Worm (Caenorhabditis elegans) whole organism, L2 larva: Measurements from ENCODE around the gene F15H10.5.

Experiments
- F13H6.1 ChIP-seq: sonication (generic microtip); optimal IDR thresholded peaks from 2 replicates; lab custom pipeline; 2016; ENCODE audit warnings: missing genetic modification characterization, missing compliant biosample characterization
- R02D3.7 ChIP-seq: fragments of 150-350 bp; optimal IDR thresholded peaks from 2 replicates; lab custom pipeline; 2014; ENCODE audit warnings: missing biosample characterization, missing genetic modification characterization
- ZK546.5 ChIP-seq: sonication (generic microtip); optimal IDR thresholded peaks from 2 replicates; lab custom pipeline; 2017; ENCODE audit warnings: missing biosample characterization, missing genetic modification characterization
- alr-1 ChIP-seq: fragments of 150-350 bp; optimal IDR thresholded peaks from 2 replicates; lab custom pipeline; 2014; ENCODE audit warnings: missing biosample characterization, missing genetic modification characterization
- aly-2 ChIP-seq: fragments of 150-350 bp; optimal IDR thresholded peaks from 2 replicates; lab custom pipeline; 2014; ENCODE audit warnings: missing biosample characterization, missing genetic modification characterization
- ama-1 ChIP-seq: fragments of 150-350 bp; optimal IDR thresholded peaks from 2 replicates; lab custom pipeline; 2018; ENCODE audit warnings: inconsistent platforms
- blmp-1 ChIP-seq: sonication (generic microtip); optimal IDR thresholded peaks from 2 replicates; lab custom pipeline; 2017; ENCODE audit warnings: missing genetic modification characterization, mild to moderate bottlenecking, missing compliant biosample characterization, antibody characterized with exemption, moderate library complexity; ENCODE audit not compliant: insufficient read depth
- ceh-16 ChIP-seq: fragments of 150-350 bp; optimal IDR thresholded peaks from 2 replicates; lab custom pipeline; 2014; ENCODE audit warnings: missing biosample characterization, missing genetic modification characterization
- ceh-82 ChIP-seq: fragments of 150-350 bp; optimal IDR thresholded peaks from 2 replicates; lab custom pipeline; 2014; ENCODE audit warnings: missing biosample characterization, missing genetic modification characterization
- crh-2 ChIP-seq: sonication (generic microtip); optimal IDR thresholded peaks from 2 replicates; lab custom pipeline; 2017; ENCODE audit warnings: missing biosample characterization, missing genetic modification characterization
- dmd-4 ChIP-seq: sonication (generic microtip); optimal IDR thresholded peaks from 2 replicates; lab custom pipeline; 2017; ENCODE audit warnings: missing biosample characterization, missing genetic modification characterization
- egl-27 ChIP-seq: sonication (generic microtip); optimal IDR thresholded peaks from 3 replicates; lab custom pipeline; 2017; ENCODE audit warnings: missing biosample characterization, missing genetic modification reagents, missing genetic modification characterization
- elt-1 ChIP-seq: fragments of 150-350 bp; optimal IDR thresholded peaks from 2 replicates; lab custom pipeline; 2014; ENCODE audit warnings: missing biosample characterization, missing genetic modification characterization
- elt-3 ChIP-seq: sonication (generic microtip); optimal IDR thresholded peaks from 2 replicates; lab custom pipeline; 2017; ENCODE audit warnings: missing biosample characterization, missing genetic modification characterization
- gmeb-1 ChIP-seq: fragments of 150-350 bp; optimal IDR thresholded peaks from 2 replicates; lab custom pipeline; 2014; ENCODE audit warnings: missing biosample characterization, missing genetic modification characterization
- lin-11 ChIP-seq: fragments of 150-350 bp; sonication (generic microtip); optimal IDR thresholded peaks from 2 replicates; lab custom pipeline; 2014; ENCODE audit warnings: missing biosample characterization, missing genetic modification characterization, inconsistent platforms, mixed read lengths
- lin-13 ChIP-seq: fragments of 150-350 bp; optimal IDR thresholded peaks from 2 replicates; lab custom pipeline; 2014; ENCODE audit warnings: missing biosample characterization, missing genetic modification reagents, missing genetic modification characterization
- lin-39 ChIP-seq: fragments of 150-350 bp; optimal IDR thresholded peaks from 2 replicates; lab custom pipeline; 2014; ENCODE audit warnings: missing biosample characterization, missing genetic modification reagents, missing genetic modification characterization
- lsy-2 ChIP-seq, 2 experiments: fragments of 150-350 bp in 1 of 2; sonication (generic microtip) in 1 of 2; optimal IDR thresholded peaks; 2 replicates each; lab custom pipeline; 2014 to 2017; ENCODE audit warnings: missing biosample characterization in 2 of 2, missing genetic modification characterization in 2 of 2
- mab-5 ChIP-seq: fragments of 150-350 bp; optimal IDR thresholded peaks from 2 replicates; lab custom pipeline; 2014; ENCODE audit warnings: missing biosample characterization, missing genetic modification characterization
- mbf-1 ChIP-seq: sonication (generic microtip); optimal IDR thresholded peaks from 2 replicates; lab custom pipeline; 2017; ENCODE audit warnings: missing biosample characterization, missing genetic modification characterization
- mdl-1 ChIP-seq, 2 experiments: fragments of 150-350 bp in 1 of 2; sonication (generic microtip) in 1 of 2; optimal IDR thresholded peaks; 2 replicates each; lab custom pipeline; 2017; ENCODE audit warnings: missing biosample characterization in 2 of 2, missing genetic modification characterization in 2 of 2
- nhr-11 ChIP-seq: fragments of 150-350 bp; optimal IDR thresholded peaks from 2 replicates; lab custom pipeline; 2014; ENCODE audit warnings: missing biosample characterization, missing genetic modification characterization
- nhr-12 ChIP-seq: fragments of 150-350 bp; optimal IDR thresholded peaks from 2 replicates; lab custom pipeline; 2014; ENCODE audit warnings: missing biosample characterization, missing genetic modification characterization
- nhr-129 ChIP-seq: fragments of 150-350 bp; optimal IDR thresholded peaks from 2 replicates; lab custom pipeline; 2014; ENCODE audit warnings: missing biosample characterization, missing genetic modification characterization
- nhr-237 ChIP-seq: fragments of 150-350 bp; optimal IDR thresholded peaks from 2 replicates; lab custom pipeline; 2014; ENCODE audit warnings: missing biosample characterization, missing genetic modification characterization
- nhr-25 ChIP-seq: fragments of 150-350 bp; sonication (generic microtip); optimal IDR thresholded peaks from 3 replicates; lab custom pipeline; 2014; ENCODE audit warnings: missing biosample characterization, missing genetic modification characterization
- nhr-6 ChIP-seq: fragments of 150-350 bp; optimal IDR thresholded peaks from 2 replicates; lab custom pipeline; 2014; ENCODE audit warnings: missing biosample characterization, missing genetic modification characterization
- nhr-77 ChIP-seq: fragments of 150-350 bp; optimal IDR thresholded peaks from 2 replicates; lab custom pipeline; 2014; ENCODE audit warnings: missing biosample characterization, missing genetic modification characterization
- peb-1 ChIP-seq: fragments of 150-350 bp; optimal IDR thresholded peaks from 2 replicates; lab custom pipeline; 2014; ENCODE audit warnings: missing biosample characterization, missing genetic modification characterization
- sem-4 ChIP-seq: fragments of 150-350 bp; optimal IDR thresholded peaks from 2 replicates; lab custom pipeline; 2014; ENCODE audit warnings: missing biosample characterization, missing genetic modification reagents, missing genetic modification characterization
- skn-1 ChIP-seq: sonication (generic microtip); optimal IDR thresholded peaks from 2 replicates; lab custom pipeline; 2017; ENCODE audit warnings: missing biosample characterization, missing genetic modification characterization
- sma-3 ChIP-seq: sonication (generic microtip); optimal IDR thresholded peaks from 2 replicates; lab custom pipeline; 2016; ENCODE audit warnings: missing genetic modification reagents, missing genetic modification characterization, missing compliant biosample characterization
- sma-9 ChIP-seq, 2 experiments: fragments of 150-350 bp in 1 of 2; sonication (generic microtip) in 1 of 2; optimal IDR thresholded peaks; 2 replicates each; lab custom pipeline; 2014 to 2016; ENCODE audit warnings: missing genetic modification characterization in 2 of 2, mild to moderate bottlenecking in 1 of 2, missing biosample characterization in 1 of 2, missing compliant biosample characterization in 1 of 2, missing genetic modification reagents in 1 of 2, moderate library complexity in 1 of 2
- snpc-4 ChIP-seq: fragments of 150-350 bp; optimal IDR thresholded peaks from 2 replicates; lab custom pipeline; 2014; ENCODE audit warnings: missing biosample characterization, missing genetic modification characterization
- unc-39 ChIP-seq: fragments of 150-350 bp; optimal IDR thresholded peaks from 2 replicates; lab custom pipeline; 2014; ENCODE audit warnings: missing biosample characterization, missing genetic modification characterization
- unc-55 ChIP-seq: fragments of 150-350 bp; sonication (generic microtip); optimal IDR thresholded peaks from 3 replicates; lab custom pipeline; 2014; ENCODE audit warnings: missing biosample characterization, missing genetic modification reagents, missing genetic modification characterization
- unc-62 ChIP-seq: fragments of 150-350 bp; optimal IDR thresholded peaks from 2 replicates; lab custom pipeline; 2014; ENCODE audit warnings: missing biosample characterization, missing genetic modification reagents, missing genetic modification characterization
- ztf-1 ChIP-seq: fragments of 200-800 bp; sonication (Bioruptor generic); conservative IDR thresholded peaks from 2 replicates; pipeline ENCODE4 v1.3.6; 2022; ENCODE audit warnings: missing genetic modification characterization, missing compliant biosample characterization
- ztf-11 ChIP-seq: sonication (generic microtip); optimal IDR thresholded peaks from 2 replicates; lab custom pipeline; 2017; ENCODE audit warnings: missing biosample characterization, missing genetic modification characterization

The F15H10.5 gene

DNA sequence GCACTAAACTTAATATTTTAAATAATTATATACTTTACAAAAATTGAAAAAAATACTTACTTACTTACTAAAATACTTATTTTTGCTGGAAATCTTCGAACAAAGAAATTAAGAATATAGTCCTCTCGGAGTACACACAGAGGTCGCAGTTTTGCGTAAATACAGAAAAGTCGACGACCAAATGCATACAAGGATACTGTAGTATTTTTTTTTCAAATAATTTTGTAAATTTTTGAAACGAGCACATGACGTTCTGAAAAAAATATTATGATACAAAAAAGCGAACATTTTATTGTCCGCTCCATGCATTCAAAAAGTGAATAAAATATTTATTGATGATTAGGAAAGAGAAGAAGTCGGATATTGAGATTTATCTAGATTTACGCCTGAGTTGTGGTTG is 7.4 kb upstream of the F15H10.5 start, which contains the start of gene apc-10:
TSS of gene apc-10 (minus strand) at position 101 of the 400 bp plus-strand sequence.
- TF ChIP-seq unc-62 (GFP tag; lab: Kevin White, UChicago), result no peak
- TF ChIP-seq snpc-4 (tag; lab: Kevin White, UChicago), result no peak
- no peak for TF ChIP-seq dmd-4 (tag; lab: Kevin White, UChicago)
- TF ChIP-seq egl-27 (tag; lab: Kevin White, UChicago), result no peak
- no peak for TF ChIP-seq mab-5
- no peak for TF ChIP-seq nhr-77 (tag; lab: Kevin White, UChicago)
- no peak for TF ChIP-seq crh-2 (tag; lab: Kevin White, UChicago)
- no peak for TF ChIP-seq unc-55 (GFP tag; lab: Kevin White, UChicago)
- TF ChIP-seq lin-11 (tag; lab: Kevin White, UChicago), result no peak
- no peak for TF ChIP-seq ztf-1
- TF ChIP-seq lin-13, result no peak
- no peak for TF ChIP-seq nhr-25
- TF ChIP-seq nhr-129 (tag; lab: Kevin White, UChicago), result no peak
- no peak for TF ChIP-seq unc-39 (tag; lab: Kevin White, UChicago)
- TF ChIP-seq elt-1 (tag; lab: Kevin White, UChicago), result no peak
- TF ChIP-seq sma-9 (GFP tag; optimal IDR thresholded peaks at IDR 0.05; lab: Kevin White, UChicago), result no peak
- no peak for TF ChIP-seq sma-9 (tag; optimal IDR thresholded peaks at IDR 0.05; lab: Kevin White, UChicago)
- TF ChIP-seq ztf-11 (tag; lab: Kevin White, UChicago), result no peak
- TF ChIP-seq, all 48 proteins: peak for 0

DNA sequence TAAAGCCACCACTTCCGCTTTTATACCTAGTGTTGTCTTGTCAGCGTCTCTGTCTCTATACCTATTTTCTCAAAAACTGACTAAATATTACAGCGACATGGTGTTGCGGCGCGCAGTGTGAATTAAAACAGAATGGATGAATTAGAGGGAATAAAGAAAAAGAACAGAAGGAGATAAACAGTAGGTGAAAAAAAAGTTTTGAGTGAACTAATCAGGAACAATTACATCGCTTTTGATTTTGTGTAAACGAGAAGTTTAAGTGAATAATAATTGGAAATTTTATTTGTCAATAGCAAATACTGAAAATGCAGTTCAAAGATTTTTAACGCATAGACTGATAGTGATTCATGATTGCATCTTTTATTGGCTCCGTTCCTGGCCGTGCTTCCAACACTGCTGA is 6.2 kb upstream of the F15H10.5 start, which contains the start of gene col-12:
TSS of gene col-12 (minus strand) at position 101 of the 400 bp plus-strand sequence.
- TF ChIP-seq ztf-11 (tag; lab: Kevin White, UChicago) (no peak), peb-1 (tag; lab: Kevin White, UChicago) (no peak), nhr-129 (tag; lab: Kevin White, UChicago) (no peak), ama-1 (lab: Kevin White, UChicago) (no peak), snpc-4 (tag; lab: Kevin White, UChicago) (no peak), elt-1 (tag; lab: Kevin White, UChicago) (no peak), ceh-16 (tag; lab: Kevin White, UChicago) (no peak), ZK546.5 (tag; lab: Kevin White, UChicago) (no peak), lsy-2 (tag; optimal IDR thresholded peaks at IDR 0.05; lab: Kevin White, UChicago) (no peak), sem-4 (tag; lab: Kevin White, UChicago) (no peak), mdl-1 (tag; optimal IDR thresholded peaks at IDR 0.05; lab: Kevin White, UChicago) (no peak), elt-3 (tag; lab: Kevin White, UChicago) (no peak), unc-39 (tag; lab: Kevin White, UChicago) (no peak), skn-1 (tag; lab: Kevin White, UChicago) (no peak), alr-1 (tag; lab: Kevin White, UChicago) (no peak)

DNA sequence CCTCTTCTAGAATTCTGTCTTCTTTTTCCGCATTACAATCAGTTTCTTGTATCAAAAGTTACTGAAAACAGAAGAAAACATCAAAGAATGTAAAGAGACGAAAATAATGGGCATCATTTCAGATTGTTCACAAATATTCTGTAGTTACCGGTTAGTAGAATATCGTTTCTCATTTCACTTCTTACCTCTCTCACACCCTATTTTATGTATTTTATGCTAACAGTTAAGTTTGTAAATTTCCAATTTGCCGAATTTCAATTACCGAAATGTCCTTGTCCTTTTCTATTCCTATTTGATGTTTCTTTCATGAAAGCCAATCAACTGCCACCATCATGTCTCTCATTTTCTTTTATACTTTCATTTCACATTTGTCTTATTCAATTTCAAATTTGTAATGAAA is 4.7 kb upstream of the F15H10.5 start:
- TF ChIP-seq F13H6.1 (tag; lab: Kevin White, UChicago) (no peak), nhr-11 (tag; lab: Kevin White, UChicago) (no peak), blmp-1 (tag; lab: Kevin White, UChicago) (peak; percentile 25), sma-3 (GFP tag; lab: Kevin White, UChicago) (peak; percentile 16), nhr-25 (peak; percentile 76), ZK546.5 (tag; lab: Kevin White, UChicago) (no peak), lin-39 (no peak)

DNA sequence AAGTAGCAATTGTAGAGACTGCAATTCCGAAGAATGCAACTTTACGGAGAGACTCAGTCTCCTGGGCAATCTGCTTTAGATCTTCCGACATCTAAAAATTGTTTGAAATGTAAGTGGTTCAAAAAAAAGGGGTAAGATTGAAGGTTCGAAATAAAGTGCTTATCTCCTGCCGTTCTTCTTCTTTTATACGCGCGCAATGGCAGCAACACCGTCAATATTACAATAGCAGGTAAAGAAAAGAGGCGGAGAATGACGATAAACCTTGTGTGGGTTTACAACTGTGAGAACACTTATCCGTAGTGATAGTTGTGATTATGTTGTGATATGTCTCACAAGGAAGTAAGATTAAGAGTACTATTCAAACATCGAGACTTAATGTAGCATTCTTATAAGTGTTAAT is 2.9 kb upstream of the F15H10.5 start, which contains the start of gene col-13:
TSS of gene col-13 (minus strand) at position 101 of the 400 bp plus-strand sequence.
- TF ChIP-seq blmp-1 (tag; lab: Kevin White, UChicago), result no peak
- no peak for TF ChIP-seq elt-1 (tag; lab: Kevin White, UChicago)
- TF ChIP-seq snpc-4 (tag; lab: Kevin White, UChicago), result no peak
- TF ChIP-seq sem-4 (tag; lab: Kevin White, UChicago), result no peak
- TF ChIP-seq aly-2 (tag; lab: Kevin White, UChicago), result no peak
- TF ChIP-seq nhr-129 (tag; lab: Kevin White, UChicago), result no peak
- no peak for TF ChIP-seq skn-1 (tag; lab: Kevin White, UChicago)
- TF ChIP-seq ceh-82 (tag; lab: Kevin White, UChicago), result no peak
- TF ChIP-seq sma-3 (GFP tag; lab: Kevin White, UChicago), result no peak
- TF ChIP-seq mbf-1, result no peak
- no peak for TF ChIP-seq nhr-237 (tag; lab: Kevin White, UChicago)
- TF ChIP-seq ceh-16 (tag; lab: Kevin White, UChicago), result no peak
- TF ChIP-seq nhr-12 (tag; lab: Kevin White, UChicago), result no peak
- no peak for TF ChIP-seq F13H6.1 (tag; lab: Kevin White, UChicago)
- TF ChIP-seq unc-55 (GFP tag; lab: Kevin White, UChicago), result no peak
- no peak for TF ChIP-seq nhr-6 (tag; lab: Kevin White, UChicago)
- no peak for TF ChIP-seq sma-9 (GFP tag; optimal IDR thresholded peaks at IDR 0.05; lab: Kevin White, UChicago)
- TF ChIP-seq sma-9 (tag; optimal IDR thresholded peaks at IDR 0.05; lab: Kevin White, UChicago), result no peak
- no peak for TF ChIP-seq gmeb-1 (tag; lab: Kevin White, UChicago)
- TF ChIP-seq R02D3.7 (tag; lab: Kevin White, UChicago), result no peak
